Fruit fly (Drosophila melanogaster): ENCODE measurements around the gene bdl.

bdl gene

DNA sequence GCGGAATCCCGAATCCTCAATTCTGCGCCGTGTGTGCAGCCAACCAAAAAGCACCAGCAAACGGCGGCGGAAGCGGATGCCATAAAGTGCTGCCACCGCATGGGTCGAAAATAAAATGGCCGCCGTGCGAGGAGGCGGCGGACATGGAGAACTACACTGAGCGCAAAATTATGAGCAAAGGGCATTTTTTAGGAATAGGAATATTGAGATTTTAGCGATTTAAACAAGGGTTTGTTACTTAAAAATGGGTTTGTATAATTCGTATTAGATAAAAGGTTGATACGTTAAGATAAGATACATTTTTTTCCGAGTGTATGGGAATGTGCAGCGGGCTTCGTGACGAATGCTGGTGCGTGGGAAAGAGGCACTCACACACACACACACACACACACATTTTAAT is 31.8 kb upstream of the bdl start (continued):
- no peak for TF ChIP-seq ewg (GFP tag; optimal IDR thresholded peaks at IDR 0.05)
- TF ChIP-seq fd96Cb (tag; optimal IDR thresholded peaks at IDR 0.05) = peak; percentile 19
- TF ChIP-seq CG30431 (GFP tag; optimal IDR thresholded peaks at IDR 0.05) = peak; percentile 3
- TF ChIP-seq lov (optimal IDR thresholded peaks at IDR 0.05) = no peak
- no peak for TF ChIP-seq lov (GFP tag; IDR thresholded peaks at IDR 0.05)
- no peak for TF ChIP-seq wor (GFP tag; IDR thresholded peaks at IDR 0.05)
- TF ChIP-seq CG7987 (GFP tag; optimal IDR thresholded peaks at IDR 0.05) = no peak
- TF ChIP-seq gsb (GFP tag; IDR thresholded peaks at IDR 0.05) = no peak
- no peak for TF ChIP-seq CG14965 (GFP tag; optimal IDR thresholded peaks at IDR 0.05; ENCODE audit: borderline replicate concordance)
- no peak for TF ChIP-seq CG1529 (GFP tag; optimal IDR thresholded peaks at IDR 0.05)
- TF ChIP-seq ssp (GFP tag; IDR thresholded peaks at IDR 0.05) = 0 out of 2 replicates have a peak, but pooled peaks have one; percentile 25
- TF ChIP-seq Nf-YA (GFP tag; IDR thresholded peaks at IDR 0.05) = no peak
- TF ChIP-seq CG18476 (GFP tag; optimal IDR thresholded peaks at IDR 0.05) = no peak
- TF ChIP-seq Deaf1 (tag; optimal IDR thresholded peaks at IDR 0.05) = no peak
- TF ChIP-seq Ptx1 (GFP tag; IDR thresholded peaks at IDR 0.05) = peak; percentile 51
- no peak for TF ChIP-seq TFAM (GFP tag; optimal IDR thresholded peaks at IDR 0.05)
- TF ChIP-seq Antp (GFP tag; optimal IDR thresholded peaks at IDR 0.05) = peak; percentile 42
- TF ChIP-seq croc (GFP tag; conservative IDR thresholded peaks at IDR 0.05) = 0 out of 3 replicates have a peak, but pooled peaks have one; percentile 16
- TF ChIP-seq Ets97D (GFP tag; optimal IDR thresholded peaks at IDR 0.05) = peak; percentile 18
- TF ChIP-seq CG14667 (GFP tag; IDR thresholded peaks at IDR 0.05) = no peak
- TF ChIP-seq Jarid2 (GFP tag; optimal IDR thresholded peaks at IDR 0.05) = no peak
- TF ChIP-seq CG34376 (GFP tag; optimal IDR thresholded peaks at IDR 0.05) = no peak
- peak; percentile 27; the same call in 1 of the 2 replicates for TF ChIP-seq Rfx (GFP tag; IDR thresholded peaks at IDR 0.05)
- no peak for TF ChIP-seq Ravus (GFP tag; IDR thresholded peaks at IDR 0.05)
- no peak for TF ChIP-seq hbn (GFP tag; IDR thresholded peaks at IDR 0.05; ENCODE audit: partially characterized antibody)
- TF ChIP-seq h (optimal IDR thresholded peaks at IDR 0.05) = no peak
- no peak for TF ChIP-seq Nf-YC (tag; optimal IDR thresholded peaks at IDR 0.05)
- no peak for TF ChIP-seq Taf1 (GFP tag; IDR thresholded peaks at IDR 0.05)
- no peak for TF ChIP-seq amos (GFP tag; IDR thresholded peaks at IDR 0.05; ENCODE audit: partially characterized antibody)
- TF ChIP-seq caup (GFP tag; optimal IDR thresholded peaks at IDR 0.05; ENCODE audit: severe bottlenecking) = no peak
- no peak for TF ChIP-seq CG12391 (tag; optimal IDR thresholded peaks at IDR 0.05)
- TF ChIP-seq row (GFP tag; IDR thresholded peaks at IDR 0.05) = peak; percentile 46
- TF ChIP-seq E2f1 (GFP tag; IDR thresholded peaks at IDR 0.05) = peak; percentile 40
- TF ChIP-seq sens-2 (GFP tag; IDR thresholded peaks at IDR 0.05) = no peak
- no peak for TF ChIP-seq ato (GFP tag; IDR thresholded peaks at IDR 0.05; ENCODE audit: partially characterized antibody)
- peak; percentile 48 for TF ChIP-seq Sox102F (GFP tag; optimal IDR thresholded peaks at IDR 0.05)
- no peak for TF ChIP-seq aop (GFP tag; IDR thresholded peaks at IDR 0.05)
- peak; percentile 34 for TF ChIP-seq Meics (GFP tag; optimal IDR thresholded peaks at IDR 0.05)
- no peak for TF ChIP-seq CG10543 (GFP tag; optimal IDR thresholded peaks at IDR 0.05)
- TF ChIP-seq jigr1 (GFP tag; IDR thresholded peaks at IDR 0.05) = no peak
- no peak for TF ChIP-seq CG10565 (GFP tag; optimal IDR thresholded peaks at IDR 0.05)
- no peak for TF ChIP-seq CG9817 (tag; optimal IDR thresholded peaks at IDR 0.05)
- TF ChIP-seq CTCF (GFP tag; optimal IDR thresholded peaks at IDR 0.05) = no peak
- no peak for TF ChIP-seq yki (optimal IDR thresholded peaks at IDR 0.05)
- TF ChIP-seq CG31441 (GFP tag; IDR thresholded peaks at IDR 0.05) = peak; percentile 51; the same call in 1 of the 2 replicates
- TF ChIP-seq CG13296 (GFP tag; optimal IDR thresholded peaks at IDR 0.05) = peak; percentile 11
- TF ChIP-seq da (GFP tag; optimal IDR thresholded peaks at IDR 0.05) = no peak
- no peak for TF ChIP-seq CG2129 (GFP tag; IDR thresholded peaks at IDR 0.05; ENCODE audit: partially characterized antibody)
- TF ChIP-seq NFAT (GFP tag; IDR thresholded peaks at IDR 0.05) = no peak
- TF ChIP-seq Med (GFP tag) = peak; percentile 87
- peak; percentile 50 for TF ChIP-seq Blimp-1 (GFP tag; optimal IDR thresholded peaks at IDR 0.05)
- peak; percentile 59 for TF ChIP-seq Xbp1 (GFP tag; optimal IDR thresholded peaks at IDR 0.05)
- no peak for TF ChIP-seq CG4282 (GFP tag; optimal IDR thresholded peaks at IDR 0.05)

Measured in whole organism, embryonic.